Worm (Caenorhabditis elegans) whole organism, L4 larva: Measurements from ENCODE around the gene F41C3.7.

Experiments
- D1046.2 ChIP-seq: fragments of 200-800 bp; sonication (Bioruptor generic); IDR thresholded peaks from 2 replicates; pipeline ENCODE4 v1.3.6; 2022; ENCODE audit warnings: missing genetic modification characterization, missing compliant biosample characterization
- F44E2.7 ChIP-seq: fragments of 200-800 bp; sonication (Bioruptor generic); IDR thresholded peaks from 2 replicates; pipeline ENCODE4 v2.1.2; 2022; ENCODE audit warnings: missing genetic modification characterization, missing compliant biosample characterization
- ZK337.2 ChIP-seq: fragments of 200-800 bp; sonication (Bioruptor generic); IDR thresholded peaks from 2 replicates; pipeline ENCODE4 v1.3.6; 2022; ENCODE audit warnings: missing genetic modification reagents, missing genetic modification characterization, missing compliant biosample characterization
- ZK546.5 ChIP-seq, 2 experiments: sonication (generic microtip); optimal IDR thresholded peaks; 2 replicates each; lab custom pipeline; 2017; ENCODE audit warnings: missing biosample characterization in 2 of 2, missing genetic modification characterization in 2 of 2
- aha-1 ChIP-seq: fragments of 150-350 bp; peaks from one replicate; lab custom pipeline; 2014; ENCODE audit warnings: missing biosample characterization, missing genetic modification characterization
- aly-2 ChIP-seq: sonication (generic microtip); optimal IDR thresholded peaks from 2 replicates; lab custom pipeline; 2018; ENCODE audit warnings: missing biosample characterization, missing genetic modification characterization
- arid-1 ChIP-seq: fragments of 200-800 bp; sonication (Bioruptor generic); conservative IDR thresholded peaks from 2 replicates; pipeline ENCODE4 v1.3.6; 2022; ENCODE audit warnings: missing genetic modification reagents, missing genetic modification characterization, missing compliant biosample characterization
- ceh-20 ChIP-seq: fragments of 200-800 bp; sonication (Bioruptor generic); IDR thresholded peaks from 2 replicates; pipeline ENCODE4 v1.3.6; 2022; ENCODE audit warnings: missing genetic modification reagents, missing genetic modification characterization, missing compliant biosample characterization
- ctbp-1 ChIP-seq: fragments of 200-800 bp; sonication (Bioruptor generic); IDR thresholded peaks from 2 replicates; pipeline ENCODE4 v1.3.6; 2022; ENCODE audit warnings: missing genetic modification reagents, missing genetic modification characterization, missing compliant biosample characterization
- daf-16 ChIP-seq, 3 experiments: sonication (generic microtip); optimal IDR thresholded peaks; 2 replicates each; lab custom pipeline; 2016 to 2017; ENCODE audit warnings: missing genetic modification characterization in 3 of 3, missing genetic modification reagents in 3 of 3, mild to moderate bottlenecking in 2 of 3, missing compliant biosample characterization in 2 of 3, missing biosample characterization in 1 of 3, moderate library complexity in 1 of 3
- duxl-1 ChIP-seq: sonication (generic microtip); optimal IDR thresholded peaks from 2 replicates; lab custom pipeline; 2016; ENCODE audit warnings: mild to moderate bottlenecking, missing genetic modification characterization, moderate library complexity, missing compliant biosample characterization; ENCODE audit not compliant: poor library complexity
- dve-1 ChIP-seq: sonication (generic microtip); optimal IDR thresholded peaks from 2 replicates; lab custom pipeline; 2017; ENCODE audit warnings: antibody characterized with exemption, mild to moderate bottlenecking, missing genetic modification characterization, missing compliant biosample characterization; ENCODE audit not compliant: insufficient read depth
- hlh-11 ChIP-seq: fragments of 200-800 bp; sonication (Bioruptor generic); optimal IDR thresholded peaks from 2 replicates; lab custom pipeline; 2018; ENCODE audit warnings: mild to moderate bottlenecking, missing genetic modification characterization, missing compliant biosample characterization
- hlh-30 ChIP-seq: sonication (generic microtip); optimal IDR thresholded peaks from 2 replicates; lab custom pipeline; 2017; ENCODE audit warnings: antibody characterized with exemption, mild to moderate bottlenecking, missing genetic modification characterization, missing compliant biosample characterization; ENCODE audit not compliant: insufficient read depth
- lsy-2 ChIP-seq, 2 experiments: fragments of 150-350 bp in 1 of 2; sonication (generic microtip) in 1 of 2; optimal IDR thresholded peaks; 2 replicates each; lab custom pipeline; 2014 to 2017; ENCODE audit warnings: missing biosample characterization in 2 of 2, missing genetic modification characterization in 2 of 2
- mdl-1 ChIP-seq, 2 experiments: fragments of 150-350 bp in 1 of 2; sonication (generic microtip) in 1 of 2; optimal IDR thresholded peaks; 2 replicates each; lab custom pipeline; 2014 to 2017; ENCODE audit warnings: missing biosample characterization in 2 of 2, missing genetic modification characterization in 2 of 2
- mdt-29 ChIP-seq: fragments of 200-800 bp; sonication (Bioruptor generic); IDR thresholded peaks from 2 replicates; pipeline ENCODE4 v1.3.6; 2022; ENCODE audit warnings: missing genetic modification reagents, missing genetic modification characterization, missing compliant biosample characterization
- mes-2 ChIP-seq: sonication (generic microtip); optimal IDR thresholded peaks from 2 replicates; lab custom pipeline; 2016; ENCODE audit warnings: missing genotype, mild to moderate bottlenecking, missing genetic modification characterization, missing compliant biosample characterization; ENCODE audit not compliant: poor library complexity, severe bottlenecking
- mxl-2 ChIP-seq: fragments of 200-800 bp; sonication (Bioruptor generic); conservative IDR thresholded peaks from 2 replicates; pipeline ENCODE4 v1.3.6; 2022; ENCODE audit warnings: missing genetic modification reagents, missing genetic modification characterization, missing compliant biosample characterization
- nhr-102 ChIP-seq: sonication (generic microtip); optimal IDR thresholded peaks from 2 replicates; lab custom pipeline; 2016; ENCODE audit warnings: mild to moderate bottlenecking, missing genetic modification characterization, moderate library complexity, missing compliant biosample characterization
- nhr-28 ChIP-seq: fragments of 150-350 bp; optimal IDR thresholded peaks from 2 replicates; lab custom pipeline; 2014; ENCODE audit warnings: missing biosample characterization, missing genetic modification characterization
- nhr-48 ChIP-seq: sonication (generic microtip); optimal IDR thresholded peaks from 2 replicates; lab custom pipeline; 2016; ENCODE audit warnings: mild to moderate bottlenecking, missing genetic modification characterization, missing compliant biosample characterization
- php-3 ChIP-seq: fragments of 200-800 bp; sonication (Bioruptor generic); IDR thresholded peaks from 2 replicates; pipeline ENCODE4 v1.3.6; 2022; ENCODE audit warnings: missing genetic modification reagents, missing genetic modification characterization, missing compliant biosample characterization
- set-16 ChIP-seq: fragments of 200-800 bp; sonication (Bioruptor generic); IDR thresholded peaks from 2 replicates; pipeline ENCODE4 v1.3.6; 2022; ENCODE audit warnings: missing genetic modification reagents, missing genetic modification characterization, missing compliant biosample characterization
- spr-3 ChIP-seq: fragments of 200-800 bp; sonication (Bioruptor generic); optimal IDR thresholded peaks from 2 replicates; lab custom pipeline; 2018; ENCODE audit warnings: mild to moderate bottlenecking, missing genetic modification characterization, missing compliant biosample characterization
- tra-1 ChIP-seq: fragments of 200-800 bp; sonication (Bioruptor generic); IDR thresholded peaks from 2 replicates; pipeline ENCODE4 v1.3.6; 2022; ENCODE audit warnings: missing genetic modification reagents, missing genetic modification characterization, missing compliant biosample characterization
- unc-62 ChIP-seq, 3 experiments: fragments of 150-350 bp in 1 of 3; sonication (generic microtip); optimal IDR thresholded peaks in 2 of 3; peaks in 1 of 3; 1 replicate in 1 of 3; 2 replicates in 2 of 3; lab custom pipeline; 2014 to 2017; ENCODE audit warnings: missing biosample characterization in 3 of 3, missing genetic modification characterization in 3 of 3, missing genetic modification reagents in 3 of 3, missing genotype in 1 of 3
- zag-1 ChIP-seq: fragments of 150-350 bp; optimal IDR thresholded peaks from 2 replicates; lab custom pipeline; 2014; ENCODE audit warnings: missing biosample characterization, missing genetic modification characterization
- zip-11 ChIP-seq: fragments of 200-800 bp; sonication (Bioruptor generic); IDR thresholded peaks from 2 replicates; pipeline ENCODE4 v1.3.6; 2022; ENCODE audit warnings: missing genetic modification characterization, missing compliant biosample characterization
- ztf-7 ChIP-seq: fragments of 150-350 bp; optimal IDR thresholded peaks from 2 replicates; lab custom pipeline; 2014; ENCODE audit warnings: missing biosample characterization, missing genetic modification characterization

Gene F41C3.7

ce11 chrII:4745281-4745680, 15.4 kb downstream of the F41C3.7 start (continued):
- TF ChIP-seq F44E2.7 (GFP tag; lab: Robert Waterston, UW) (no peak), mes-2 (tag; lab: Kevin White, UChicago) (peak; percentile 32), ztf-7 (no peak), lsy-2 (tag; optimal IDR thresholded peaks at IDR 0.05; lab: Kevin White, UChicago) (peak in 1 of 2 experiments; percentile 31), aly-2 (no peak), hlh-30 (tag; lab: Kevin White, UChicago) (peak; percentile 63), dve-1 (tag; lab: Kevin White, UChicago) (peak; percentile 34), duxl-1 (tag; lab: Kevin White, UChicago) (no peak), aha-1 (tag; lab: Kevin White, UChicago) (peak; percentile 84), nhr-102 (peak; percentile 10), mxl-2 (GFP tag; lab: Robert Waterston, UW) (peak; percentile 78), D1046.2 (GFP tag; lab: Robert Waterston, UW) (no peak)

ce11 chrII:4747063-4747462, 17.2 kb downstream of the F41C3.7 start:
- peak in 1 of 2 experiments; percentile 51 for TF ChIP-seq lsy-2 (tag; optimal IDR thresholded peaks at IDR 0.05; lab: Kevin White, UChicago)
- peak in 1 of 2 experiments; percentile 39 for TF ChIP-seq mdl-1 (tag; optimal IDR thresholded peaks at IDR 0.05; lab: Kevin White, UChicago)
- no peak for TF ChIP-seq ctbp-1 (GFP tag; lab: Robert Waterston, UW)
- TF ChIP-seq nhr-48 (tag; lab: Kevin White, UChicago), result peak; percentile 62
- TF ChIP-seq mdt-29 (GFP tag; lab: Robert Waterston, UW), result peak; percentile 16; the same call in 1 of the 2 replicates
- TF ChIP-seq hlh-30 (tag; lab: Kevin White, UChicago), result peak; percentile 69
- no peak for TF ChIP-seq spr-3
- peak; percentile 5 for TF ChIP-seq hlh-11 (tag; lab: Kevin White, UChicago)

ce11 chrII:4747697-4748096, 17.9 kb downstream of the F41C3.7 start:
- TF ChIP-seq lsy-2 (tag; optimal IDR thresholded peaks at IDR 0.05; lab: Kevin White, UChicago) (peak in 1 of 2 experiments; percentile 2), hlh-30 (tag; lab: Kevin White, UChicago) (peak; percentile 26), zip-11 (no peak)

ce11 chrII:4748374-4748773, 18.5 kb downstream of the F41C3.7 start:
- no peak for TF ChIP-seq ZK337.2
- TF ChIP-seq hlh-30 (tag; lab: Kevin White, UChicago), result peak; percentile 66
- TF ChIP-seq ceh-20 (GFP tag; lab: Robert Waterston, UW), result 0 out of 2 replicates have a peak, but pooled peaks have one; percentile 14
- TF ChIP-seq zag-1 (tag; lab: Kevin White, UChicago), result no peak
- no peak for TF ChIP-seq php-3 (GFP tag; lab: Robert Waterston, UW)
- no peak for TF ChIP-seq ZK546.5 (tag; optimal IDR thresholded peaks at IDR 0.05; lab: Kevin White, UChicago)
- TF ChIP-seq arid-1 (GFP tag; lab: Robert Waterston, UW), result no peak
- TF ChIP-seq tra-1 (GFP tag; lab: Robert Waterston, UW), result no peak
- peak; percentile 64; the same call in 1 of the 2 replicates for TF ChIP-seq mdt-29 (GFP tag; lab: Robert Waterston, UW)
- peak; percentile 4 for TF ChIP-seq hlh-11 (tag; lab: Kevin White, UChicago)
- TF ChIP-seq, all 104 proteins: peak for 4

- TF ChIP-seq php-3 (GFP tag; lab: Robert Waterston, UW), result no peak
- peak in 1 of 2 experiments; percentile 30 for TF ChIP-seq lsy-2 (tag; optimal IDR thresholded peaks at IDR 0.05; lab: Kevin White, UChicago)
- TF ChIP-seq nhr-28, result peak; percentile 8
Observed at ce11 chrII:4749581-4749980, 19.7 kb downstream of the F41C3.7 start, which contains the start of gene F41C3.2. Gene F41C3.2, plus strand, starts transcription at chrII:4749968.

ce11 chrII:4752257-4752728, 22.5 kb downstream of the F41C3.7 start, which contains the start of gene F41C3.1:
Gene F41C3.1, plus strand, starts transcription at chrII:4752307.
- TF ChIP-seq unc-62 (GFP tag; optimal IDR thresholded peaks at IDR 0.05 in 1 of 2; lab: Kevin White, UChicago), result peak in 1 of 2 experiments; percentile 96
- no peak for TF ChIP-seq unc-62 (tag; optimal IDR thresholded peaks at IDR 0.05; lab: Kevin White, UChicago)
- TF ChIP-seq daf-16 (GFP tag; optimal IDR thresholded peaks at IDR 0.05; lab: Kevin White, UChicago), result no peak
- TF ChIP-seq daf-16 (tag; optimal IDR thresholded peaks at IDR 0.05; lab: Kevin White, UChicago), result no peak
- TF ChIP-seq set-16 (GFP tag; lab: Robert Waterston, UW), result no peak
